Fruit fly (Drosophila melanogaster) whole organism, adult: ENCODE data around the gene Lcp65Ab1.

Experiments
- Hr96 ChIP-seq: fragments of 200-800 bp; sonication (Bioruptor generic); optimal IDR thresholded peaks from 2 replicates; lab custom pipeline; 2016; ENCODE audit warnings: missing biosample characterization, missing genetic modification characterization
- ovo ChIP-seq: fragments of 200-800 bp; sonication (Bioruptor generic); optimal IDR thresholded peaks from 2 replicates; lab custom pipeline; 2016; ENCODE audit warnings: missing biosample characterization, missing genetic modification characterization
- tj ChIP-seq: fragments of 200-800 bp; sonication (Bioruptor generic); optimal IDR thresholded peaks from 3 replicates; lab custom pipeline; 2017; ENCODE audit warnings: missing biosample characterization, mild to moderate bottlenecking, missing genetic modification characterization, moderate library complexity
- toe ChIP-seq: fragments of 200-800 bp; sonication (Bioruptor generic); optimal IDR thresholded peaks from 2 replicates; lab custom pipeline; 2016; ENCODE audit warnings: missing biosample characterization, missing genetic modification characterization

- TF ChIP-seq tj (GFP tag; lab: Kevin White, UChicago) (no peak), toe (no peak), ovo (no peak), Hr96 (GFP tag; lab: Kevin White, UChicago) (no peak)
Measured at dm6 chr3L:6157327-6158032, 8.1 kb downstream of the Lcp65Ab1 start, which contains the start of gene CG13297.
